Fruit fly (Drosophila melanogaster): ENCODE data around the gene CG10019.

CG10019 gene

dm6 chr2L:3730182-3730975, at the start of gene CG10019:
CG10019 (plus strand) TSS chr2L:3730466.
- TF ChIP-seq cic (GFP tag; optimal IDR thresholded peaks at IDR 0.05) (no peak), Crg-1 (GFP tag; optimal IDR thresholded peaks at IDR 0.05) (no peak), kay (GFP tag; ENCODE audit: borderline replicate concordance) (peak; percentile 65), Clk (GFP tag; optimal IDR thresholded peaks at IDR 0.05) (no peak), toe (GFP tag; optimal IDR thresholded peaks at IDR 0.05) (no peak), CG7045 (GFP tag; optimal IDR thresholded peaks at IDR 0.05) (no peak), CG11617 (GFP tag; optimal IDR thresholded peaks at IDR 0.05) (no peak)

- TF ChIP-seq Mnt (GFP tag; optimal IDR thresholded peaks at IDR 0.05) = no peak
Observed at dm6 chr2L:3681338-3681737, 48.9 kb upstream of the CG10019 start.

- TF ChIP-seq cnc (optimal IDR thresholded peaks at IDR 0.05) (no peak), kay (GFP tag; ENCODE audit: borderline replicate concordance) (no peak), CG7101 (tag; optimal IDR thresholded peaks at IDR 0.05) (no peak), toe (GFP tag; optimal IDR thresholded peaks at IDR 0.05) (no peak), bab1 (GFP tag; optimal IDR thresholded peaks at IDR 0.05) (no peak), CG14711 (tag; optimal IDR thresholded peaks at IDR 0.05) (no peak), CG11617 (GFP tag; optimal IDR thresholded peaks at IDR 0.05) (no peak), ovo (GFP tag; optimal IDR thresholded peaks at IDR 0.05) (no peak), Crg-1 (GFP tag; optimal IDR thresholded peaks at IDR 0.05) (no peak), CG12768 (GFP tag; optimal IDR thresholded peaks at IDR 0.05) (no peak), CG7045 (GFP tag; optimal IDR thresholded peaks at IDR 0.05) (no peak), Mnt (GFP tag; optimal IDR thresholded peaks at IDR 0.05) (no peak), Hr96 (GFP tag; optimal IDR thresholded peaks at IDR 0.05) (no peak), pad (GFP tag; optimal IDR thresholded peaks at IDR 0.05) (no peak), CG33017 (tag; optimal IDR thresholded peaks at IDR 0.05) (no peak), CG1620 (GFP tag; optimal IDR thresholded peaks at IDR 0.05) (no peak), Clk (GFP tag; optimal IDR thresholded peaks at IDR 0.05) (no peak), CG5204 (GFP tag; optimal IDR thresholded peaks at IDR 0.05) (no peak)
Observed at dm6 chr2L:3682489-3682888, 47.8 kb upstream of the CG10019 start.

- TF ChIP-seq CG7101 (tag; optimal IDR thresholded peaks at IDR 0.05) (no peak), CG5204 (GFP tag; optimal IDR thresholded peaks at IDR 0.05) (no peak), kay (GFP tag; ENCODE audit: borderline replicate concordance) (no peak), toe (GFP tag; optimal IDR thresholded peaks at IDR 0.05) (no peak), Clk (GFP tag; optimal IDR thresholded peaks at IDR 0.05) (no peak), CG1620 (GFP tag; optimal IDR thresholded peaks at IDR 0.05) (no peak), CG7045 (GFP tag; optimal IDR thresholded peaks at IDR 0.05) (no peak), CG12768 (GFP tag; optimal IDR thresholded peaks at IDR 0.05) (no peak), cnc (optimal IDR thresholded peaks at IDR 0.05) (no peak)
Observed at dm6 chr2L:3685139-3685851, 45.0 kb upstream of the CG10019 start.

- no peak for TF ChIP-seq cnc (optimal IDR thresholded peaks at IDR 0.05)
- TF ChIP-seq CG11617 (GFP tag; optimal IDR thresholded peaks at IDR 0.05) = no peak
- TF ChIP-seq Hr96 (GFP tag; optimal IDR thresholded peaks at IDR 0.05) = no peak
- no peak for TF ChIP-seq CG7101 (tag; optimal IDR thresholded peaks at IDR 0.05)
- TF ChIP-seq pad (GFP tag; optimal IDR thresholded peaks at IDR 0.05) = no peak
- no peak for TF ChIP-seq kay (GFP tag; ENCODE audit: borderline replicate concordance)
- TF ChIP-seq CG14711 (tag; optimal IDR thresholded peaks at IDR 0.05) = no peak
- no peak for TF ChIP-seq Crg-1 (GFP tag; optimal IDR thresholded peaks at IDR 0.05)
- TF ChIP-seq CG5204 (GFP tag; optimal IDR thresholded peaks at IDR 0.05) = no peak
- no peak for TF ChIP-seq CG12768 (GFP tag; optimal IDR thresholded peaks at IDR 0.05)
- no peak for TF ChIP-seq cic (GFP tag; optimal IDR thresholded peaks at IDR 0.05)
- TF ChIP-seq Mnt (GFP tag; optimal IDR thresholded peaks at IDR 0.05) = no peak
- TF ChIP-seq ovo (GFP tag; optimal IDR thresholded peaks at IDR 0.05) = no peak
- no peak for TF ChIP-seq CG7045 (GFP tag; optimal IDR thresholded peaks at IDR 0.05)
- TF ChIP-seq CG1620 (GFP tag; optimal IDR thresholded peaks at IDR 0.05) = no peak
- no peak for TF ChIP-seq toe (GFP tag; optimal IDR thresholded peaks at IDR 0.05)
Observed at dm6 chr2L:3692466-3692865, 37.8 kb upstream of the CG10019 start, which contains the start of gene CG16704. CG16704 (minus strand) TSS chr2L:3692587.

dm6 chr2L:3693082-3693481, 37.2 kb upstream of the CG10019 start, which contains the start of gene CG3513:
CG3513 (minus strand) TSS chr2L:3693182.
- TF ChIP-seq CG33017 (tag; optimal IDR thresholded peaks at IDR 0.05) = no peak
- TF ChIP-seq Mnt (GFP tag; optimal IDR thresholded peaks at IDR 0.05) = no peak
- no peak for TF ChIP-seq kay (GFP tag; ENCODE audit: borderline replicate concordance)
- TF ChIP-seq tj (GFP tag; optimal IDR thresholded peaks at IDR 0.05) = no peak
- no peak for TF ChIP-seq pad (GFP tag; optimal IDR thresholded peaks at IDR 0.05)
- TF ChIP-seq CG11617 (GFP tag; optimal IDR thresholded peaks at IDR 0.05) = no peak
- no peak for TF ChIP-seq CG7101 (tag; optimal IDR thresholded peaks at IDR 0.05)
- no peak for TF ChIP-seq Clk (GFP tag; optimal IDR thresholded peaks at IDR 0.05)
- TF ChIP-seq CG5204 (GFP tag; optimal IDR thresholded peaks at IDR 0.05) = no peak
- no peak for TF ChIP-seq CG1620 (GFP tag; optimal IDR thresholded peaks at IDR 0.05)

All from whole organism, adult.